Fruit fly (Drosophila melanogaster) whole organism, embryonic: ENCODE data around the gene Uggt.

ENCODE experiments used
- Awh ChIP-seq: fragments of 200-800 bp; sonication (Bioruptor generic); IDR thresholded peaks from 2 replicates; pipeline ENCODE4, ENCODE4 v1.3.6; 2022; ENCODE audit warnings: missing biosample characterization, missing genetic modification characterization
- Bgb ChIP-seq: fragments of 200-800 bp; sonication (Bioruptor generic); IDR thresholded peaks from 2 replicates; pipeline ENCODE4 v1.3.6; 2022; ENCODE audit warnings: missing biosample characterization, missing genetic modification characterization; ENCODE audit not compliant: partially characterized antibody
- CG10274 ChIP-seq: fragments of 200-800 bp; sonication (Bioruptor generic); optimal IDR thresholded peaks from 3 replicates; lab custom pipeline; 2017; ENCODE audit warnings: missing biosample characterization, mild to moderate bottlenecking, missing genetic modification characterization
- CG10979 ChIP-seq: fragments of 200-800 bp; sonication (Bioruptor generic); optimal IDR thresholded peaks from 2 replicates; lab custom pipeline; 2018; ENCODE audit warnings: missing biosample characterization, mild to moderate bottlenecking, missing genetic modification characterization, moderate library complexity
- CG11093 ChIP-seq: fragments of 200-800 bp; sonication (Bioruptor generic); IDR thresholded peaks from 3 replicates; pipeline ENCODE4 v1.3.6; 2022; ENCODE audit warnings: missing biosample characterization, missing genetic modification characterization
- CG11695 ChIP-seq: fragments of 200-800 bp; sonication (Bioruptor generic); IDR thresholded peaks from 3 replicates; pipeline ENCODE4 v1.3.6; 2022; ENCODE audit warnings: missing biosample characterization, missing genetic modification characterization
- CG12071 ChIP-seq: fragments of 200-800 bp; sonication (Bioruptor generic); optimal IDR thresholded peaks from 3 replicates; lab custom pipeline; 2018; ENCODE audit warnings: missing biosample characterization, mild to moderate bottlenecking, missing genetic modification characterization
- CG12299 ChIP-seq: fragments of 200-800 bp; sonication (Bioruptor generic); optimal IDR thresholded peaks from 2 replicates; lab custom pipeline; 2018; ENCODE audit warnings: missing biosample characterization, mild to moderate bottlenecking, missing genetic modification characterization
- CG13424 ChIP-seq: fragments of 200-800 bp; sonication (Bioruptor generic); optimal IDR thresholded peaks from 2 replicates; lab custom pipeline; 2019; ENCODE audit warnings: missing biosample characterization, mild to moderate bottlenecking, missing genetic modification characterization, moderate library complexity
- CG14710 ChIP-seq: fragments of 200-800 bp; sonication (Bioruptor generic); optimal IDR thresholded peaks from 3 replicates; lab custom pipeline; 2019; ENCODE audit warnings: missing biosample characterization, mild to moderate bottlenecking, missing genetic modification characterization, moderate library complexity
- CG17612 ChIP-seq: fragments of 200-800 bp; sonication (Bioruptor generic); IDR thresholded peaks from 2 replicates; pipeline ENCODE4 v1.3.6; 2022; ENCODE audit warnings: missing biosample characterization, missing genetic modification characterization
- CG1792 ChIP-seq: fragments of 200-800 bp; sonication (Bioruptor generic); optimal IDR thresholded peaks from 2 replicates; lab custom pipeline; 2016; ENCODE audit warnings: missing biosample characterization, missing genetic modification characterization
- CG18599 ChIP-seq: fragments of 200-800 bp; sonication (Bioruptor generic); optimal IDR thresholded peaks from 3 replicates; lab custom pipeline; 2017; ENCODE audit warnings: missing biosample characterization, missing genetic modification characterization, mild to moderate bottlenecking, moderate library complexity, missing genetic modification reagents
- CG32767 ChIP-seq: fragments of 200-800 bp; sonication (Bioruptor generic); IDR thresholded peaks from 2 replicates; pipeline ENCODE4 v1.3.6; 2022; ENCODE audit warnings: missing biosample characterization, missing genetic modification characterization
- CG3281 ChIP-seq: fragments of 200-800 bp; sonication (Bioruptor generic); optimal IDR thresholded peaks from 3 replicates; lab custom pipeline; 2017; ENCODE audit warnings: missing biosample characterization, mild to moderate bottlenecking, missing genetic modification characterization
- CG6813 ChIP-seq: fragments of 200-800 bp; sonication (Bioruptor generic); optimal IDR thresholded peaks from 2 replicates; lab custom pipeline; 2017; ENCODE audit warnings: missing biosample characterization, missing genetic modification characterization, mild to moderate bottlenecking, moderate library complexity, missing genetic modification reagents
- CG6854 ChIP-seq: fragments of 200-800 bp; sonication (Bioruptor generic); optimal IDR thresholded peaks from 3 replicates; lab custom pipeline; 2017; ENCODE audit warnings: missing biosample characterization, mild to moderate bottlenecking, missing genetic modification characterization
- CG7928 ChIP-seq: fragments of 200-800 bp; sonication (Bioruptor generic); optimal IDR thresholded peaks from 2 replicates; lab custom pipeline; 2017; ENCODE audit warnings: missing biosample characterization, mild to moderate bottlenecking, missing genetic modification characterization
- CG8290 ChIP-seq, 3 experiments: fragments of 200-800 bp; sonication (Bioruptor generic); optimal IDR thresholded peaks; 2 replicates each; lab custom pipeline; 2016 to 2019; ENCODE audit warnings: missing biosample characterization in 3 of 3, missing genetic modification characterization in 3 of 3, mild to moderate bottlenecking in 2 of 3, moderate library complexity in 1 of 3
- CG8944 ChIP-seq: fragments of 200-800 bp; sonication (Bioruptor generic); optimal IDR thresholded peaks from 3 replicates; lab custom pipeline; 2016; ENCODE audit warnings: missing biosample characterization, missing genetic modification characterization
- CG9215 ChIP-seq: fragments of 200-800 bp; sonication (Bioruptor generic); IDR thresholded peaks from 2 replicates; pipeline ENCODE4 v1.3.6; 2022; ENCODE audit warnings: missing biosample characterization, missing genetic modification characterization
- Dfd ChIP-seq, 2 experiments: fragments of >200 bp; optimal IDR thresholded peaks; 2 replicates each; lab custom pipeline; 2017; ENCODE audit warnings: missing biosample characterization in 2 of 2, missing genetic modification characterization in 2 of 2
- Dip2 ChIP-seq: fragments of 200-800 bp; sonication (Bioruptor generic); IDR thresholded peaks from 2 replicates; pipeline ENCODE4 v1.3.6; 2022; ENCODE audit warnings: missing biosample characterization, missing genetic modification characterization
- Dref ChIP-seq: fragments of 200-800 bp; sonication (Bioruptor generic); IDR thresholded peaks from 2 replicates; pipeline ENCODE4 v1.3.6; 2022; ENCODE audit warnings: missing biosample characterization, missing genetic modification characterization
- E2f1 ChIP-seq: fragments of 200-800 bp; sonication (Bioruptor generic); IDR thresholded peaks from 2 replicates; pipeline ENCODE4 v1.3.6; 2022; ENCODE audit warnings: missing biosample characterization, missing genetic modification characterization
- HLH54F ChIP-seq: fragments of 200-800 bp; sonication (Bioruptor generic); optimal IDR thresholded peaks from 3 replicates; lab custom pipeline; 2016; ENCODE audit warnings: missing biosample characterization, missing genetic modification characterization
- Hey ChIP-seq: fragments of 200-800 bp; sonication (Bioruptor generic); optimal IDR thresholded peaks from 3 replicates; lab custom pipeline; 2018; ENCODE audit warnings: missing biosample characterization, mild to moderate bottlenecking, missing genetic modification characterization
- Med ChIP-seq: fragments of 200-800 bp; sonication (Bioruptor generic); peaks from one replicate; lab custom pipeline; 2016; ENCODE audit warnings: missing biosample characterization, missing genetic modification characterization, mild to moderate bottlenecking, inconsistent platforms, moderate library complexity
- Nf-YB ChIP-seq: fragments of 200-800 bp; sonication (Bioruptor generic); optimal IDR thresholded peaks from 3 replicates; lab custom pipeline; 2019; ENCODE audit warnings: missing biosample characterization, mild to moderate bottlenecking, missing genetic modification characterization, moderate library complexity
- Rx ChIP-seq: fragments of 200-800 bp; sonication (Bioruptor generic); IDR thresholded peaks from 2 replicates; pipeline ENCODE4 v1.3.6; 2022; ENCODE audit warnings: missing biosample characterization, missing genetic modification characterization
- Side ChIP-seq: fragments of 200-800 bp; sonication (Bioruptor generic); optimal IDR thresholded peaks from 2 replicates; lab custom pipeline; 2016; ENCODE audit warnings: missing biosample characterization, missing genetic modification characterization
- Xbp1 ChIP-seq: fragments of 200-800 bp; sonication (Bioruptor generic); optimal IDR thresholded peaks from 3 replicates; lab custom pipeline; 2016; ENCODE audit warnings: missing biosample characterization, mild to moderate bottlenecking, missing genetic modification characterization
- ap ChIP-seq: fragments of 200-800 bp; sonication (Bioruptor generic); IDR thresholded peaks from 2 replicates; pipeline ENCODE4 v1.3.6; 2022; ENCODE audit warnings: missing biosample characterization, missing genetic modification characterization
- cato ChIP-seq: fragments of 200-800 bp; sonication (Bioruptor generic); optimal IDR thresholded peaks from 2 replicates; lab custom pipeline; 2016; ENCODE audit warnings: missing biosample characterization, missing genetic modification characterization, borderline replicate concordance
- cwo ChIP-seq: fragments of 200-800 bp; sonication (Bioruptor generic); optimal IDR thresholded peaks from 3 replicates; lab custom pipeline; 2017; ENCODE audit warnings: missing biosample characterization, missing genetic modification characterization, mild to moderate bottlenecking, moderate library complexity, missing genetic modification reagents
- fd102C ChIP-seq: fragments of 200-800 bp; sonication (Bioruptor generic); optimal IDR thresholded peaks from 2 replicates; lab custom pipeline; 2018; ENCODE audit warnings: missing biosample characterization, mild to moderate bottlenecking, missing genetic modification characterization, moderate library complexity
- hth ChIP-seq: fragments of >200 bp; optimal IDR thresholded peaks from 2 replicates; lab custom pipeline; 2017; ENCODE audit warnings: inconsistent platforms
- inv ChIP-seq: fragments of 200-800 bp; sonication (Bioruptor generic); IDR thresholded peaks from 2 replicates; pipeline ENCODE4 v1.3.6; 2022; ENCODE audit warnings: missing biosample characterization, missing genetic modification characterization; ENCODE audit not compliant: partially characterized antibody
- lab ChIP-seq: fragments of 200-800 bp; sonication (Bioruptor generic); optimal IDR thresholded peaks from 3 replicates; lab custom pipeline; 2017; ENCODE audit warnings: missing biosample characterization, missing genetic modification characterization, mild to moderate bottlenecking, moderate library complexity, missing genetic modification reagents
- mld ChIP-seq: fragments of 200-800 bp; sonication (Bioruptor generic); IDR thresholded peaks from 3 replicates; pipeline ENCODE4 v1.3.6; 2022; ENCODE audit warnings: missing biosample characterization, missing genetic modification characterization; ENCODE audit not compliant: partially characterized antibody
- oc ChIP-seq: fragments of 200-800 bp; sonication (Bioruptor generic); optimal IDR thresholded peaks from 2 replicates; lab custom pipeline; 2018; ENCODE audit warnings: missing biosample characterization, mild to moderate bottlenecking, missing genetic modification characterization, moderate library complexity
- pb ChIP-seq: fragments of 200-800 bp; sonication (Bioruptor generic); optimal IDR thresholded peaks from 3 replicates; lab custom pipeline; 2016; ENCODE audit warnings: missing biosample characterization, missing genetic modification characterization
- pzg ChIP-seq: fragments of 200-800 bp; sonication (Bioruptor generic); optimal IDR thresholded peaks from 3 replicates; lab custom pipeline; 2018; ENCODE audit warnings: missing biosample characterization, mild to moderate bottlenecking, missing genetic modification characterization, moderate library complexity
- run ChIP-seq: fragments of 200-800 bp; sonication (Bioruptor generic); optimal IDR thresholded peaks from 3 replicates; lab custom pipeline; 2018; ENCODE audit warnings: missing biosample characterization, mild to moderate bottlenecking, missing genetic modification characterization
- sens ChIP-seq: fragments of 200-800 bp; sonication (Bioruptor generic); peaks from one replicate; lab custom pipeline; 2016; ENCODE audit warnings: missing biosample characterization, missing genetic modification characterization
- tll ChIP-seq, 2 experiments: fragments of 200-800 bp in 1 of 2; fragments of >200 bp in 1 of 2; sonication (Bioruptor generic) in 1 of 2; optimal IDR thresholded peaks; 2 replicates each; lab custom pipeline; 2017 to 2019; ENCODE audit warnings: missing biosample characterization in 2 of 2, missing genetic modification characterization in 2 of 2, mild to moderate bottlenecking in 1 of 2, moderate library complexity in 1 of 2
- unpg ChIP-seq: fragments of 200-800 bp; sonication (Bioruptor generic); optimal IDR thresholded peaks from 3 replicates; lab custom pipeline; 2018; ENCODE audit warnings: missing biosample characterization, mild to moderate bottlenecking, missing genetic modification characterization, moderate library complexity
- wek ChIP-seq: fragments of 200-800 bp; sonication (Bioruptor generic); optimal IDR thresholded peaks from 3 replicates; lab custom pipeline; 2018; ENCODE audit warnings: missing biosample characterization, mild to moderate bottlenecking, missing genetic modification characterization, moderate library complexity

Uggt gene

dm6 chr3L:18836658-18837057 lies 35.9 kb upstream of the Uggt start (continued):
- no peak for TF ChIP-seq pb
- no peak for TF ChIP-seq cato

- TF ChIP-seq unpg (GFP tag; lab: Kevin White, UChicago) (no peak), CG12071 (no peak), Xbp1 (GFP tag; lab: Kevin White, UChicago) (no peak), pzg (GFP tag; lab: Kevin White, UChicago) (no peak), Awh (GFP tag; lab: Robert Waterston, UW) (no peak), CG12299 (peak; percentile 22), CG7928 (GFP tag; lab: Kevin White, UChicago) (no peak), fd102C (peak; percentile 4), CG10979 (peak; percentile 17), sens (GFP tag; lab: Kevin White, UChicago) (peak; percentile 94), CG14710 (peak; percentile 30), hth (lab: Kevin White, UChicago) (no peak), Dfd (GFP tag; optimal IDR thresholded peaks at IDR 0.05; lab: Kevin White, UChicago) (no peak), CG17612 (no peak), CG8290 (GFP tag; optimal IDR thresholded peaks at IDR 0.05; lab: Kevin White, UChicago) (no peak), CG8290 (tag; optimal IDR thresholded peaks at IDR 0.05; lab: Kevin White, UChicago) (peak in 1 of 2 experiments; percentile 40), cwo (GFP tag; lab: Kevin White, UChicago) (peak; percentile 39), run (tag; lab: Kevin White, UChicago) (no peak), CG13424 (tag; lab: Kevin White, UChicago) (no peak), Hey (tag; lab: Kevin White, UChicago) (no peak), lab (GFP tag; lab: Kevin White, UChicago) (peak; percentile 23), Dref (no peak), CG6813 (GFP tag; lab: Kevin White, UChicago) (peak; percentile 56), tll (GFP tag; optimal IDR thresholded peaks at IDR 0.05; lab: Kevin White, UChicago) (peak in 1 of 2 experiments; percentile 28), CG10274 (no peak), wek (no peak), ap (GFP tag; lab: Robert Waterston, UW) (no peak), Med (GFP tag; lab: Kevin White, UChicago) (peak; percentile 29), HLH54F (GFP tag; lab: Kevin White, UChicago) (no peak), Nf-YB (GFP tag; lab: Kevin White, UChicago) (no peak), CG3281 (GFP tag; lab: Kevin White, UChicago) (peak; percentile 13), Dip2 (GFP tag; lab: Robert Waterston, UW) (no peak), Bgb (no peak), CG11695 (GFP tag; lab: Robert Waterston, UW) (no peak), mld (GFP tag; lab: Robert Waterston, UW) (no peak), CG11093 (GFP tag; lab: Robert Waterston, UW) (no peak), CG6854 (GFP tag; lab: Kevin White, UChicago) (peak; percentile 51), E2f1 (GFP tag; lab: Robert Waterston, UW) (no peak), Rx (no peak), CG8944 (GFP tag; lab: Kevin White, UChicago) (no peak), CG18599 (peak; percentile 84), CG32767 (no peak), oc (tag; lab: Kevin White, UChicago) (no peak), Side (peak; percentile 71), CG9215 (no peak), inv (GFP tag; lab: Robert Waterston, UW) (no peak), CG1792 (GFP tag; lab: Kevin White, UChicago) (peak; percentile 18)
These were observed 34.8 kb upstream of the Uggt start for dm6 chr3L:18837707-18838244.
